Fruit fly (Drosophila melanogaster) whole organism, prepupa: ENCODE results near the gene CG34451.

ENCODE experiments used
- CG16779 ChIP-seq: fragments of 200-800 bp; sonication (Bioruptor generic); optimal IDR thresholded peaks from 3 replicates; lab custom pipeline; 2017; ENCODE audit warnings: missing biosample characterization, mild to moderate bottlenecking, missing genetic modification characterization
- dsx ChIP-seq: fragments of 200-800 bp; optimal IDR thresholded peaks from 3 replicates; lab custom pipeline; 2019; ENCODE audit warnings: missing biosample characterization, mild to moderate bottlenecking, missing genetic modification characterization, moderate library complexity; ENCODE audit not compliant: poor library complexity, severe bottlenecking

DNA sequence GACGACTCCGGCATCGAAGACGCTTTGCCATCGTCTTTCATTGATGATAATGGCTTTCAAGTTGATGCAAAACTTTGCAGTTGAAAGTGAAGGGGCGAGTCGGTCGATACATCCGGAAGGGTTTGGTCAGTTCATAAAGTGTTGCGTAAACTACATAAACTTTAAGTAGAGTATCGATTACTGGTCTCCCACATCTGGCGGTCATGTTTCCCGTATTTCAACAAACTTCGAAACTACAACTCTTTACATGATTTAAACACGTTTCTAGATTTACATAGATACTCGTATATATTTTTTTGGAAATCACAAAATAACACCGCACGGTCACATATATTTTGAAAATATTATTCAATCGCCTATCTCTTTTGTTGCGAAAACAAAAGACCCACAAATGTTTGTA lies 4.1 kb downstream of the CG34451 start, which contains the start of gene CG34452:
- TF ChIP-seq dsx, result no peak
- no peak for TF ChIP-seq CG16779 (tag; lab: Kevin White, UChicago)
